Fruit fly (Drosophila melanogaster) whole organism: Measurements from ENCODE around the gene Rbcn-3B.

ENCODE experiments used
- CG8478 ChIP-seq: fragments of >200 bp; optimal IDR thresholded peaks from 2 replicates; lab custom pipeline; 2018; ENCODE audit warnings: inconsistent platforms
- Dll ChIP-seq: fragments of >200 bp; optimal IDR thresholded peaks from 2 replicates; lab custom pipeline; 2017

dm6 chrX:1907727-1908264 is 924 bp upstream of the Rbcn-3B start, which contains the start of gene mip130:
- TF ChIP-seq Dll (lab: Kevin White, UChicago): no peak
- no peak for TF ChIP-seq CG8478
